Fruit fly (Drosophila melanogaster) Kc167 (cell line): ENCODE data around the gene CG5577.

Experiments
- h ChIP-seq: fragments of >200 bp; optimal IDR thresholded peaks from 3 replicates; lab custom pipeline; 2018; ENCODE audit warnings: missing external identifiers
- insv ChIP-seq: fragments of >200 bp; optimal IDR thresholded peaks from 3 replicates; lab custom pipeline; 2018; ENCODE audit warnings: missing external identifiers
- psq ChIP-seq: fragments of >200 bp; optimal IDR thresholded peaks from 2 replicates; lab custom pipeline; 2017; ENCODE audit warnings: missing external identifiers
- ttk ChIP-seq: sonication (Bioruptor generic); optimal IDR thresholded peaks from 2 replicates; lab custom pipeline; 2017; ENCODE audit warnings: missing external identifiers

DNA sequence AAGACGTTTGTCGTGTGGAACGTTAAGA, 49.9 kb downstream of the CG5577 start, which contains the start of gene CG42815:
- TF ChIP-seq psq (lab: Kevin White, UChicago) (no peak), h (no peak), ttk (no peak), insv (lab: Kevin White, UChicago) (no peak)
